Worm (Caenorhabditis elegans) whole organism, midembryonic: ENCODE measurements around the gene R07B7.12.

Source experiments
- T22C8.4 ChIP-seq: fragments of 200-800 bp; sonication (Bioruptor generic); IDR thresholded peaks from 2 replicates; pipeline ENCODE4 v1.3.6; 2022; ENCODE audit warnings: missing genetic modification characterization, missing compliant biosample characterization
- cog-1 ChIP-seq: sonication (generic microtip); optimal IDR thresholded peaks from 2 replicates; lab custom pipeline; 2016; ENCODE audit warnings: missing genetic modification characterization, missing compliant biosample characterization
- flt-1 ChIP-seq: fragments of 200-800 bp; sonication (Bioruptor generic); IDR thresholded peaks from 2 replicates; pipeline ENCODE4 v1.3.6; 2022; ENCODE audit warnings: missing genetic modification characterization, missing compliant biosample characterization
- klf-2 ChIP-seq: fragments of 200-800 bp; sonication (Bioruptor generic); conservative IDR thresholded peaks from 2 replicates; pipeline ENCODE4 v1.3.6; 2022; ENCODE audit warnings: missing genetic modification reagents, missing genetic modification characterization, missing compliant biosample characterization
- med-1 ChIP-seq: sonication (generic microtip); optimal IDR thresholded peaks from 2 replicates; lab custom pipeline; 2017; ENCODE audit warnings: missing genetic modification characterization, mild to moderate bottlenecking, missing compliant biosample characterization, antibody characterized with exemption, missing genetic modification reagents; ENCODE audit not compliant: insufficient read depth
- ref-1 ChIP-seq: fragments of 200-800 bp; sonication (Bioruptor generic); conservative IDR thresholded peaks from 2 replicates; pipeline ENCODE4 v1.3.6; 2022; ENCODE audit warnings: missing genetic modification reagents, missing genetic modification characterization, missing compliant biosample characterization
- tab-1 ChIP-seq: fragments of 200-800 bp; sonication (Bioruptor generic); IDR thresholded peaks from 2 replicates; pipeline ENCODE4 v1.3.6; 2022; ENCODE audit warnings: missing genetic modification characterization, missing compliant biosample characterization
- ztf-23 ChIP-seq: fragments of 200-800 bp; sonication (Bioruptor generic); IDR thresholded peaks from 2 replicates; pipeline ENCODE4 v1.3.6; 2022; ENCODE audit warnings: missing genetic modification reagents, missing genetic modification characterization, missing compliant biosample characterization
- ztf-29 ChIP-seq: fragments of 200-800 bp; sonication (Bioruptor generic); IDR thresholded peaks from 2 replicates; pipeline ENCODE4 v1.3.6; 2022; ENCODE audit warnings: missing genetic modification reagents, missing genetic modification characterization, missing compliant biosample characterization

The R07B7.12 gene

DNA sequence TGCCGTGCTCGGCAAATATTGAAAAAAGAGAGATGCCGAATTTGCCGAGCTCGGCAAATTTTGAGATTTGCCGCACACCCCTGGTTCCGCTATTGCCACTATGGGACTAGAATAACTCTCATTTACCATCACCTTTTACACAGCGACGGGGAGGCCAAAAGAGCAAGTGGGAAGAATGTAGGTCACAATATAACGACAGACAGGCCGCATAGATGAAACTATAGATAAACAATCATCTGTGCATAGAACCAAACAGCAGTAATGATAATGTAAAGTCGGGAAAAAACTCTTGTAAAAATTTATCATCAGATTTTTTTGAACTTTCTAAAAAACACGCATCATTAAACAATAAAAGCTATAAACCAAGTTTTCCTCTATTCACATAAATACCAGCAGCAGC, 20.4 kb upstream of the R07B7.12 start, which contains the start of gene kmo-2:
kmo-2 (minus strand) TSS at position 101 of the 400 bp plus-strand sequence.
- no peak for TF ChIP-seq flt-1 (GFP tag; lab: Robert Waterston, UW)
- no peak for TF ChIP-seq klf-2
- TF ChIP-seq T22C8.4 (GFP tag; lab: Robert Waterston, UW) = no peak
- TF ChIP-seq ztf-29 (GFP tag; lab: Robert Waterston, UW) = no peak
- no peak for TF ChIP-seq med-1
- TF ChIP-seq tab-1 (GFP tag; lab: Robert Waterston, UW) = no peak
- no peak for TF ChIP-seq cog-1 (tag; lab: Kevin White, UChicago)
- TF ChIP-seq ref-1 = no peak
- TF ChIP-seq ztf-23 (GFP tag; lab: Robert Waterston, UW) = no peak

DNA sequence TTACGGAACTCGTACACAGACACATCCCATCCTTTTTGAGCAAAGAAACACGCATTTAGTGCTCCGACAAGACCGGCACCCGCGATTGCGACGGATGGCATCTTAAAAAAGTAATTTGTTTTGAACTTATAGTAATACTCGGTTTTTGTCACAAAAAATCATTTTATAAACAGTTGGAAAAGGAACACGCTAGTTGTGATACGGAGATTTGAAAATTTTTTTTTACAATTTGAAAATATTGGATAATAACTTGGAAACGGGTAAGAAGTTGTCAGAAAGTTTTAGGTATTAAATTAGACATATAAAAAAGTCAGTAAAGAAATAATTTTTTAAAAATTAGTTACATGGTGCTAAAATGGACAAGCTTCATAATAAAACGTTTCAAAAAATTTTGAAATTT, 18.5 kb upstream of the R07B7.12 start, which contains the start of gene kmo-1:
kmo-1 (minus strand) TSS at position 101 of the 400 bp plus-strand sequence.
- no peak for TF ChIP-seq ztf-29 (GFP tag; lab: Robert Waterston, UW)
- TF ChIP-seq cog-1 (tag; lab: Kevin White, UChicago) = no peak
- TF ChIP-seq T22C8.4 (GFP tag; lab: Robert Waterston, UW) = no peak
- no peak for TF ChIP-seq tab-1 (GFP tag; lab: Robert Waterston, UW)
- no peak for TF ChIP-seq med-1
- no peak for TF ChIP-seq ref-1
- TF ChIP-seq klf-2 = no peak
- TF ChIP-seq flt-1 (GFP tag; lab: Robert Waterston, UW) = no peak
- TF ChIP-seq ztf-23 (GFP tag; lab: Robert Waterston, UW) = no peak

DNA sequence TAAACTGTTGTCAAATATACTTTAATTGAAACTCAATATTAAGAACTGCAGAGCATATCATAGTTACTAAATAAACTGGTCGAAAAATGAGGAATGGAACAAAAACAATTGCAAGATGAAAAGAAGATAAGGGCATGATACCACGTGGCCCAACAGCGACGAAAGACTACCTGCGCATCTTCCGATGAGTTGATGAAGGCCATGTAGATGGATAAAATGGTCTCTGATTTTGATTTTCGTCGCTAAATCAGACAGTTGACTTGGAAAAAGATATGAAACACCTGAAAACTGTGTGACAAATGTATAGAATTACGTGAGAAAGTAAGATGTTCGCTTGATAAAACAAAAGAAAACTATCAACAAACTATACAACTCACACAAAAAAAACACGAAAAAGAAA, 17.4 kb upstream of the R07B7.12 start:
- no peak for TF ChIP-seq ztf-29 (GFP tag; lab: Robert Waterston, UW)

DNA sequence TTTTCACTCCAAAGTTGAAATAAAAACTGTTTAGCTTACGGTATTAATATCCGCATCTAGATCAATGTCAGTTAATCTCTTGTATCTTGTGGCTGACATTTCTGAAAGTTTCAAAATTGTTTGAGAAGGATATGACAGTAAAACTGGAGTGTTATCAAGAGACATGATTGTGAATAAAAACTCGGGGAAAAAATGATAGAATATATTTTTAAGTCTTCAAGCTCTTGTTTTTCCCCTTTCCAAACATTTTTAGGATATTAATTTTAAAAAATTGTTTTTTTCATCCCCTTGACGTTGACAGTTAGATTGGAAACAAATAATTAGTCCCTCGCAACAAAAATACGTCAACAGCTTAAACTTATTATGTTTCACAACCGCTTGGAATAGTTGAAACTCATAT, 14.0 kb upstream of the R07B7.12 start, which contains the start of gene R07B7.6:
R07B7.6 (minus strand) TSS at position 101 of the 400 bp plus-strand sequence.
- TF ChIP-seq T22C8.4 (GFP tag; lab: Robert Waterston, UW) = no peak
- TF ChIP-seq ztf-29 (GFP tag; lab: Robert Waterston, UW) = no peak
- TF ChIP-seq cog-1 (tag; lab: Kevin White, UChicago) = no peak
- no peak for TF ChIP-seq ref-1
- no peak for TF ChIP-seq ztf-23 (GFP tag; lab: Robert Waterston, UW)
- no peak for TF ChIP-seq klf-2
- no peak for TF ChIP-seq med-1
- TF ChIP-seq flt-1 (GFP tag; lab: Robert Waterston, UW) = no peak
- no peak for TF ChIP-seq tab-1 (GFP tag; lab: Robert Waterston, UW)

DNA sequence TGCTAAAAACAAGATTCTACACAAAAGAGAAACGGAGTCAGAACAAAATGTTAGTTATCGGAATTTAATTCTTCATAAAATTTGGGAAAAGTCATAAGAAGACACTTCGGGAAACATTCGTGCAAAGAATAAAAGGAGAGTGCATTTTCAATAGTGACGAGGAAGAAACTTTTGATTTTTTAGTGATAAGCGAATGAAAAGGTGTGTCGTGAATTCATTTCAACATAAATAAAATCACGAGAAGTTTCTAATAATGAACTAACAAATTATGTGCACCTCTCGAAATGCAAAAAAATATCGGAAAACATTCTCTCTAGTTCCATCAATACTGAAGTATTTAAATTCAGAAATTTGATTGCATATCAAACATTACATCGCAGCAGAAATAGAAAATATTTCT, 12.9 kb upstream of the R07B7.12 start:
- no peak for TF ChIP-seq cog-1 (tag; lab: Kevin White, UChicago)
- no peak for TF ChIP-seq ref-1
- TF ChIP-seq med-1 = no peak

- no peak for TF ChIP-seq tab-1 (GFP tag; lab: Robert Waterston, UW)
- no peak for TF ChIP-seq flt-1 (GFP tag; lab: Robert Waterston, UW)
- no peak for TF ChIP-seq ztf-29 (GFP tag; lab: Robert Waterston, UW)
- no peak for TF ChIP-seq ref-1
These were observed 8.6 kb upstream of the R07B7.12 start, which contains the start of gene R07B7.9 for ce11 chrV:12080274-12080673. Gene R07B7.9 (minus strand): TSS chrV:12080374.

DNA sequence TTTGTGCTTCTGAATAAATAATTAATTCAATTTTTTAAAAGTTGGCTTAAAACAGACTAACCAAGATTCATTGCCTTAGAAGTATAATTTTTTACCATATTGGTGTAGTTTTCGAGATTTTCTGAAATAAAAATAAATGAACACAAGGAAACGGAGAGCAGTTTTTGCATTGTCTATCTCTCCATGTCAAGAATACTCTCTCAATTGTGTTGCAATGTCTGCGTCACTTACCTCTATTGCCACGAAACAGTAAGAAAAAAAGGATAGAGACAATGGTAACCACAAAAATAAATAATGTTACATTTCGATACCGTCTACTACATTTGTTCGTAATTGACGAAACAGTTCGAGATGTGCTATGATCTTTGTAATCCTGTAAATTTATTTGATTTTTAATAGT, 5.9 kb upstream of the R07B7.12 start, which contains the start of gene R07B7.10:
R07B7.10 (plus strand) TSS at position 285 of the 400 bp plus-strand sequence.
- no peak for TF ChIP-seq ztf-23 (GFP tag; lab: Robert Waterston, UW)
- TF ChIP-seq T22C8.4 (GFP tag; lab: Robert Waterston, UW) = no peak
- no peak for TF ChIP-seq med-1
- TF ChIP-seq klf-2 = no peak
- no peak for TF ChIP-seq ref-1
- no peak for TF ChIP-seq tab-1 (GFP tag; lab: Robert Waterston, UW)
- TF ChIP-seq cog-1 (tag; lab: Kevin White, UChicago) = no peak
- no peak for TF ChIP-seq flt-1 (GFP tag; lab: Robert Waterston, UW)
- no peak for TF ChIP-seq ztf-29 (GFP tag; lab: Robert Waterston, UW)

- TF ChIP-seq ztf-29 (GFP tag; lab: Robert Waterston, UW) (no peak), med-1 (no peak), ztf-23 (GFP tag; lab: Robert Waterston, UW) (no peak), T22C8.4 (GFP tag; lab: Robert Waterston, UW) (no peak), ref-1 (no peak), klf-2 (no peak), cog-1 (tag; lab: Kevin White, UChicago) (no peak), flt-1 (GFP tag; lab: Robert Waterston, UW) (no peak), tab-1 (GFP tag; lab: Robert Waterston, UW) (no peak)
These were observed 4.7 kb upstream of the R07B7.12 start, which contains the start of gene R07B7.8 for ce11 chrV:12084216-12084615. Gene R07B7.8 (minus strand): TSS chrV:12084316.

- TF ChIP-seq tab-1 (GFP tag; lab: Robert Waterston, UW) (no peak), ztf-23 (GFP tag; lab: Robert Waterston, UW) (no peak), cog-1 (tag; lab: Kevin White, UChicago) (no peak), ref-1 (no peak), T22C8.4 (GFP tag; lab: Robert Waterston, UW) (no peak), flt-1 (GFP tag; lab: Robert Waterston, UW) (no peak), ztf-29 (GFP tag; lab: Robert Waterston, UW) (no peak), klf-2 (no peak), med-1 (no peak)
These were observed 2.8 kb upstream of the R07B7.12 start for ce11 chrV:12085867-12086634.

- no peak for TF ChIP-seq cog-1 (tag; lab: Kevin White, UChicago)
These were observed 1.9 kb upstream of the R07B7.12 start, which contains the start of gene gana-1 for ce11 chrV:12086934-12087333. Gene gana-1 (plus strand): TSS chrV:12087234.
